Worm (Caenorhabditis elegans) whole organism, L1 larva: ENCODE measurements around the gene F31B12.3.
A peak's percentile ranks its signal among the peaks of the same experiment; 100 is the strongest.

Experiments
- C34B4.2 ChIP-seq: sonication (generic microtip); optimal IDR thresholded peaks from 2 replicates; lab custom pipeline; 2017; ENCODE audit warnings: mild to moderate bottlenecking, missing genetic modification characterization, missing compliant biosample characterization
- aha-1 ChIP-seq: fragments of 150-350 bp; optimal IDR thresholded peaks from 2 replicates; lab custom pipeline; 2014; ENCODE audit warnings: missing biosample characterization, missing genetic modification characterization
- alr-1 ChIP-seq: fragments of 200-800 bp; sonication (Bioruptor generic); optimal IDR thresholded peaks from 2 replicates; lab custom pipeline; 2018; ENCODE audit warnings: borderline replicate concordance, mild to moderate bottlenecking, missing genetic modification characterization, missing compliant biosample characterization
- ceh-63 ChIP-seq: fragments of 200-800 bp; sonication (Bioruptor generic); optimal IDR thresholded peaks from 2 replicates; lab custom pipeline; 2018; ENCODE audit warnings: mild to moderate bottlenecking, missing genetic modification characterization, missing compliant biosample characterization
- ceh-82 ChIP-seq, 3 experiments: fragments of 150-350 bp in 1 of 3; sonication (generic microtip) in 2 of 3; optimal IDR thresholded peaks; 2 replicates each; lab custom pipeline; 2014 to 2017; ENCODE audit warnings: missing biosample characterization in 3 of 3, missing genetic modification characterization in 3 of 3
- ceh-88 ChIP-seq: fragments of 200-800 bp; sonication (Bioruptor generic); IDR thresholded peaks from 2 replicates; pipeline ENCODE4 v1.3.6; 2022; ENCODE audit warnings: missing genetic modification characterization, missing compliant biosample characterization
- ceh-90 ChIP-seq: sonication (generic microtip); optimal IDR thresholded peaks from 2 replicates; lab custom pipeline; 2016; ENCODE audit warnings: missing genetic modification characterization, missing compliant biosample characterization
- ces-1 ChIP-seq: fragments of 150-350 bp; optimal IDR thresholded peaks from 2 replicates; lab custom pipeline; 2014; ENCODE audit warnings: missing biosample characterization, missing genetic modification reagents, missing genetic modification characterization
- dpl-1 ChIP-seq, 3 experiments: fragments of 150-350 bp in 2 of 3; sonication (generic microtip) in 1 of 3; optimal IDR thresholded peaks; 2 replicates each; lab custom pipeline; 2014 to 2017; ENCODE audit warnings: missing biosample characterization in 3 of 3, missing genetic modification characterization in 3 of 3, missing genetic modification reagents in 3 of 3
- dsc-1 ChIP-seq: sonication (generic microtip); optimal IDR thresholded peaks from 2 replicates; lab custom pipeline; 2016; ENCODE audit warnings: mild to moderate bottlenecking, missing genetic modification characterization, missing compliant biosample characterization
- efl-1 ChIP-seq, 4 experiments: fragments of 150-350 bp; optimal IDR thresholded peaks in 3 of 4; peaks in 1 of 4; 1 replicate in 1 of 4; 2 replicates in 3 of 4; lab custom pipeline; 2014; ENCODE audit warnings: missing biosample characterization in 2 of 4, missing genetic modification characterization in 2 of 4, missing genetic modification reagents in 2 of 4
- efl-3 ChIP-seq: fragments of 200-800 bp; sonication (Bioruptor generic); optimal IDR thresholded peaks from 2 replicates; lab custom pipeline; 2018; ENCODE audit warnings: mild to moderate bottlenecking, missing genetic modification characterization, missing compliant biosample characterization
- egl-27 ChIP-seq, 2 experiments: fragments of 150-350 bp in 1 of 2; sonication (generic microtip); optimal IDR thresholded peaks; 3 replicates each; lab custom pipeline; 2017 to 2018; ENCODE audit warnings: missing biosample characterization in 2 of 2, missing genetic modification characterization in 2 of 2, missing genetic modification reagents in 2 of 2
- fkh-4 ChIP-seq: sonication (generic microtip); optimal IDR thresholded peaks from 2 replicates; lab custom pipeline; 2016; ENCODE audit warnings: missing compliant biosample characterization, missing genetic modification characterization, borderline replicate concordance
- grh-1 ChIP-seq: fragments of 200-800 bp; sonication (Bioruptor generic); IDR thresholded peaks from 2 replicates; pipeline ENCODE4 v1.3.6; 2022; ENCODE audit warnings: missing genetic modification reagents, missing genetic modification characterization, missing compliant biosample characterization
- hlh-17 ChIP-seq: fragments of 200-800 bp; sonication (Bioruptor generic); optimal IDR thresholded peaks from 2 replicates; lab custom pipeline; 2018; ENCODE audit warnings: missing genetic modification characterization, mild to moderate bottlenecking, missing compliant biosample characterization, moderate library complexity, borderline replicate concordance
- hlh-4 ChIP-seq: sonication (generic microtip); optimal IDR thresholded peaks from 2 replicates; lab custom pipeline; 2016; ENCODE audit warnings: mild to moderate bottlenecking, missing genetic modification characterization, missing compliant biosample characterization
- hpl-2 ChIP-seq: fragments of 150-350 bp; optimal IDR thresholded peaks from 2 replicates; lab custom pipeline; 2014; ENCODE audit warnings: missing biosample characterization, missing genetic modification reagents, missing genetic modification characterization
- isw-1 ChIP-seq: fragments of 200-800 bp; sonication (Bioruptor generic); IDR thresholded peaks from 2 replicates; pipeline ENCODE4 v1.3.6; 2022; ENCODE audit warnings: missing genetic modification characterization, missing compliant biosample characterization
- jun-1 ChIP-seq: fragments of 150-350 bp; optimal IDR thresholded peaks from 2 replicates; lab custom pipeline; 2014; ENCODE audit warnings: missing biosample characterization, missing genetic modification reagents, missing genetic modification characterization
- lin-13 ChIP-seq: fragments of 150-350 bp; optimal IDR thresholded peaks from 2 replicates; lab custom pipeline; 2014; ENCODE audit warnings: missing biosample characterization, missing genetic modification reagents, missing genetic modification characterization
- lin-15B ChIP-seq: fragments of 150-350 bp; sonication (generic microtip); optimal IDR thresholded peaks from 3 replicates; lab custom pipeline; 2014; ENCODE audit warnings: missing biosample characterization, missing genetic modification characterization
- mdl-1 ChIP-seq, 2 experiments: fragments of 150-350 bp; optimal IDR thresholded peaks; 2 replicates each; lab custom pipeline; 2014 to 2017; ENCODE audit warnings: missing biosample characterization in 2 of 2, missing genetic modification characterization in 2 of 2, inconsistent platforms in 1 of 2
- mep-1 ChIP-seq: fragments of 150-350 bp; optimal IDR thresholded peaks from 2 replicates; lab custom pipeline; 2014; ENCODE audit warnings: missing biosample characterization, missing genetic modification characterization
- nhr-11 ChIP-seq: fragments of 150-350 bp; optimal IDR thresholded peaks from 2 replicates; lab custom pipeline; 2014; ENCODE audit warnings: missing biosample characterization, missing genetic modification characterization
- nhr-12 ChIP-seq: sonication (generic microtip); optimal IDR thresholded peaks from 2 replicates; lab custom pipeline; 2017; ENCODE audit warnings: missing biosample characterization, missing genetic modification characterization
- nhr-237 ChIP-seq: fragments of 150-350 bp; optimal IDR thresholded peaks from 2 replicates; lab custom pipeline; 2014; ENCODE audit warnings: missing biosample characterization, missing genetic modification characterization
- nhr-28 ChIP-seq: fragments of 150-350 bp; optimal IDR thresholded peaks from 2 replicates; lab custom pipeline; 2014; ENCODE audit warnings: missing biosample characterization, missing genetic modification characterization
- nhr-47 ChIP-seq: sonication (generic microtip); optimal IDR thresholded peaks from 2 replicates; lab custom pipeline; 2016; ENCODE audit warnings: mild to moderate bottlenecking, missing genetic modification characterization, moderate library complexity, missing compliant biosample characterization
- nhr-76 ChIP-seq: sonication (generic microtip); optimal IDR thresholded peaks from 2 replicates; lab custom pipeline; 2017; ENCODE audit warnings: missing biosample characterization, missing genetic modification characterization
- nhr-77 ChIP-seq: fragments of 150-350 bp; optimal IDR thresholded peaks from 2 replicates; lab custom pipeline; 2014; ENCODE audit warnings: missing biosample characterization, missing genetic modification characterization
- nhr-84 ChIP-seq: sonication (generic microtip); optimal IDR thresholded peaks from 2 replicates; lab custom pipeline; 2017; ENCODE audit warnings: missing biosample characterization, missing genetic modification characterization
- pag-3 ChIP-seq: sonication (generic microtip); optimal IDR thresholded peaks from 2 replicates; lab custom pipeline; 2017; ENCODE audit warnings: missing genetic modification characterization, mild to moderate bottlenecking, missing compliant biosample characterization, antibody characterized with exemption, borderline replicate concordance; ENCODE audit not compliant: insufficient read depth
- rnt-1 ChIP-seq: sonication (generic microtip); optimal IDR thresholded peaks from 2 replicates; lab custom pipeline; 2016; ENCODE audit warnings: mild to moderate bottlenecking, missing genetic modification characterization, moderate library complexity, missing compliant biosample characterization
- skn-1 ChIP-seq: fragments of 150-350 bp; optimal IDR thresholded peaks from 2 replicates; lab custom pipeline; 2014; ENCODE audit warnings: missing biosample characterization, missing genetic modification characterization
- snpc-4 ChIP-seq: fragments of 150-350 bp; optimal IDR thresholded peaks from 2 replicates; lab custom pipeline; 2014; ENCODE audit warnings: missing biosample characterization, missing genetic modification characterization
- snu-23 ChIP-seq: sonication (generic microtip); optimal IDR thresholded peaks from 2 replicates; lab custom pipeline; 2016; ENCODE audit warnings: missing genetic modification characterization, missing compliant biosample characterization
- sox-4 ChIP-seq: sonication (generic microtip); optimal IDR thresholded peaks from 2 replicates; lab custom pipeline; 2016; ENCODE audit warnings: missing genetic modification characterization, missing compliant biosample characterization
- sup-37 ChIP-seq: fragments of 200-800 bp; sonication (Bioruptor generic); optimal IDR thresholded peaks from 2 replicates; lab custom pipeline; 2018; ENCODE audit warnings: mild to moderate bottlenecking, missing genetic modification characterization, missing compliant biosample characterization
- tbx-2 ChIP-seq: sonication (generic microtip); optimal IDR thresholded peaks from 2 replicates; lab custom pipeline; 2016; ENCODE audit warnings: missing genetic modification characterization, missing compliant biosample characterization
- tlp-1 ChIP-seq: fragments of 150-350 bp; optimal IDR thresholded peaks from 2 replicates; lab custom pipeline; 2014; ENCODE audit warnings: missing biosample characterization, missing genetic modification characterization
- unc-62 ChIP-seq: fragments of 150-350 bp; optimal IDR thresholded peaks from 2 replicates; lab custom pipeline; 2014; ENCODE audit warnings: missing biosample characterization, missing genetic modification reagents, missing genetic modification characterization
- unc-98 ChIP-seq: fragments of 200-800 bp; sonication (Bioruptor generic); IDR thresholded peaks from 2 replicates; pipeline ENCODE4 v1.3.6; 2022; ENCODE audit warnings: missing genetic modification characterization, missing compliant biosample characterization
- xbp-1 ChIP-seq: sonication (generic microtip); optimal IDR thresholded peaks from 2 replicates; lab custom pipeline; 2016; ENCODE audit warnings: missing genetic modification characterization, missing compliant biosample characterization
- zag-1 ChIP-seq: fragments of 150-350 bp; optimal IDR thresholded peaks from 2 replicates; lab custom pipeline; 2014; ENCODE audit warnings: missing biosample characterization, missing genetic modification characterization
- zip-4 ChIP-seq: fragments of 200-800 bp; sonication (Bioruptor generic); optimal IDR thresholded peaks from 2 replicates; lab custom pipeline; 2018; ENCODE audit warnings: mild to moderate bottlenecking, missing genetic modification characterization, moderate library complexity, missing compliant biosample characterization
- ztf-4 ChIP-seq: fragments of 150-350 bp; optimal IDR thresholded peaks from 2 replicates; lab custom pipeline; 2014; ENCODE audit warnings: missing biosample characterization, missing genetic modification characterization

F31B12.3 gene

ce11 chrX:10772763-10773162 is 47.6 kb downstream of the F31B12.3 start (continued):
- TF ChIP-seq unc-98 (GFP tag; lab: Robert Waterston, UW) (no peak), xbp-1 (tag; lab: Kevin White, UChicago) (no peak), dpl-1 (GFP tag; optimal IDR thresholded peaks at IDR 0.05; lab: Kevin White, UChicago) (peak in 1 of 3 experiments; percentile 22), efl-3 (GFP tag; lab: Kevin White, UChicago) (no peak), snpc-4 (tag; lab: Kevin White, UChicago) (no peak), mep-1 (tag; lab: Kevin White, UChicago) (peak; percentile 34), nhr-76 (no peak), ceh-88 (GFP tag; lab: Robert Waterston, UW) (no peak), unc-62 (GFP tag; lab: Kevin White, UChicago) (no peak), hlh-4 (tag; lab: Kevin White, UChicago) (no peak), zag-1 (tag; lab: Kevin White, UChicago) (no peak), mdl-1 (tag; optimal IDR thresholded peaks at IDR 0.05; lab: Kevin White, UChicago) (peak in 1 of 2 experiments; percentile 33), hlh-17 (no peak), snu-23 (GFP tag; lab: Kevin White, UChicago) (peak; percentile 59), lin-15B (tag; lab: Kevin White, UChicago) (no peak), jun-1 (tag; lab: Kevin White, UChicago) (no peak), rnt-1 (tag; lab: Kevin White, UChicago) (no peak), alr-1 (tag; lab: Kevin White, UChicago) (no peak), zip-4 (no peak), nhr-47 (tag; lab: Kevin White, UChicago) (peak; percentile 25), nhr-12 (tag; lab: Kevin White, UChicago) (no peak), pag-3 (tag; lab: Kevin White, UChicago) (no peak), nhr-28 (tag; lab: Kevin White, UChicago) (no peak), ceh-82 (tag; optimal IDR thresholded peaks at IDR 0.05; lab: Kevin White, UChicago) (no peak), hpl-2 (no peak), ceh-63 (no peak), skn-1 (tag; lab: Kevin White, UChicago) (peak; percentile 25), lin-13 (GFP tag; lab: Kevin White, UChicago) (no peak), nhr-237 (tag; lab: Kevin White, UChicago) (no peak), fkh-4 (tag; lab: Kevin White, UChicago) (peak; percentile 22), grh-1 (peak; percentile 34; the same call in 1 of the 2 replicates), efl-1 (optimal IDR thresholded peaks at IDR 0.05; lab: Kevin White, UChicago) (no peak), efl-1 (GFP tag; optimal IDR thresholded peaks at IDR 0.05 in 1 of 2; lab: Kevin White, UChicago) (peak in 1 of 2 experiments; percentile 78), isw-1 (GFP tag; lab: Robert Waterston, UW) (no peak), C34B4.2 (tag; lab: Kevin White, UChicago) (no peak), dsc-1 (peak; percentile 77), sox-4 (tag; lab: Kevin White, UChicago) (no peak), egl-27 (tag; optimal IDR thresholded peaks at IDR 0.05; lab: Kevin White, UChicago) (no peak), ceh-90 (tag; lab: Kevin White, UChicago) (no peak), ztf-4 (tag; lab: Kevin White, UChicago) (no peak), nhr-77 (no peak), tbx-2 (peak; percentile 63), nhr-84 (tag; lab: Kevin White, UChicago) (no peak), sup-37 (GFP tag; lab: Kevin White, UChicago) (no peak), nhr-11 (peak; percentile 21), ces-1 (GFP tag; lab: Kevin White, UChicago) (no peak), aha-1 (tag; lab: Kevin White, UChicago) (no peak), tlp-1 (tag; lab: Kevin White, UChicago) (no peak)
